Fruit fly (Drosophila melanogaster): ENCODE data around the gene ush.

Gene ush

DNA sequence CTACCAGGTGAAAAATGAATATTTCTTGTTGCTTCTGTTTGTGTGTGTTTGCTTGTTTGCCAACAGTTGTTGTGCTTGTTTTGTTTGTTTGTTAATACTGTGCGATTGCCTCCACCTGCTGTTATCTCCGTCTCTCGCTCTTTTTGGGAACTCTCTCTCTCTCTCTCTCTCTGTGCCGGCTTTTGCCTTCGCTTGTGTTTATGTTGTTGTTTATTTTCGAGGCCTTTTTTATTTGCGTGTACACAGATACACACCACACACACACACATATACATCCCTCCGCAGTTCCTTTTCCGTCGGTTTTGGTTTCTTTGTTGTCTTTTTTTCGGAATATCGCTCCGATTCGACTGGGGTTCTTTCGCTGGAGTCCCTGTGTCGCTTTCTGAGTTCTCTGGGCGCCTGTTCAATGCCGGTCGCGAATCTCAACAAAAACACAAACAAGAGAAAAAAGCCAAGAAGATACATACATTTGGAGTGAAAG lies 34.6 kb downstream of the ush start (continued):
- TF ChIP-seq CG7271 (tag; optimal IDR thresholded peaks at IDR 0.05) (peak; percentile 73), Chrac-16 (GFP tag; optimal IDR thresholded peaks at IDR 0.05) (peak; percentile 3), Max (GFP tag; optimal IDR thresholded peaks at IDR 0.05) (no peak), ttk (GFP tag; IDR thresholded peaks at IDR 0.05) (no peak), CG10565 (GFP tag; optimal IDR thresholded peaks at IDR 0.05) (no peak), CG9817 (tag; optimal IDR thresholded peaks at IDR 0.05) (peak; percentile 11), aop (GFP tag; IDR thresholded peaks at IDR 0.05) (0 out of 2 replicates have a peak, but pooled peaks have one; percentile 13), CG5245 (GFP tag; optimal IDR thresholded peaks at IDR 0.05) (peak; percentile 18), CG18011 (GFP tag; optimal IDR thresholded peaks at IDR 0.05) (peak; percentile 24), Lhr (GFP tag; optimal IDR thresholded peaks at IDR 0.05) (peak; percentile 76), CG7928 (GFP tag; optimal IDR thresholded peaks at IDR 0.05) (no peak), Tbp (GFP tag; optimal IDR thresholded peaks at IDR 0.05) (no peak), Hr78 (GFP tag; optimal IDR thresholded peaks at IDR 0.05) (no peak), pnt (GFP tag; optimal IDR thresholded peaks at IDR 0.05) (peak; percentile 53), CG33557 (GFP tag; optimal IDR thresholded peaks at IDR 0.05) (peak; percentile 89), repo (GFP tag; optimal IDR thresholded peaks at IDR 0.05) (peak; percentile 79), wor (GFP tag; IDR thresholded peaks at IDR 0.05) (no peak), CG11093 (GFP tag; IDR thresholded peaks at IDR 0.05) (no peak), slbo (GFP tag; IDR thresholded peaks at IDR 0.05) (no peak), Opbp (GFP tag; IDR thresholded peaks at IDR 0.05; ENCODE audit: partially characterized antibody) (no peak), mirr (GFP tag; optimal IDR thresholded peaks at IDR 0.05) (peak; percentile 37), pan (optimal IDR thresholded peaks at IDR 0.05) (no peak), pan (GFP tag; optimal IDR thresholded peaks at IDR 0.05 in 1 of 2, IDR thresholded peaks at IDR 0.05 in 1 of 2) (no peak), CG10209 (GFP tag; optimal IDR thresholded peaks at IDR 0.05) (peak; percentile 85), jigr1 (GFP tag; IDR thresholded peaks at IDR 0.05) (no peak), CG11456 (GFP tag; IDR thresholded peaks at IDR 0.05) (0 out of 3 replicates have a peak, but pooled peaks have one; percentile 60), gcm (GFP tag; optimal IDR thresholded peaks at IDR 0.05) (peak; percentile 80), CG10462 (GFP tag; optimal IDR thresholded peaks at IDR 0.05) (peak; percentile 29), scrt (GFP tag; optimal IDR thresholded peaks at IDR 0.05) (peak; percentile 76), Sin3A (optimal IDR thresholded peaks at IDR 0.05) (no peak), toy (GFP tag; IDR thresholded peaks at IDR 0.05) (no peak), dimm (GFP tag; IDR thresholded peaks at IDR 0.05) (no peak), dpn (GFP tag; optimal IDR thresholded peaks at IDR 0.05) (peak; percentile 14 to 66), Oli (tag; optimal IDR thresholded peaks at IDR 0.05) (peak; percentile 7), sqz (GFP tag; optimal IDR thresholded peaks at IDR 0.05) (peak; percentile 82), Deaf1 (tag; optimal IDR thresholded peaks at IDR 0.05) (peak; percentile 78), cato (GFP tag; optimal IDR thresholded peaks at IDR 0.05; ENCODE audit: borderline replicate concordance) (peak; percentile 54), CG9932 (GFP tag; IDR thresholded peaks at IDR 0.05) (no peak), dysf (GFP tag; IDR thresholded peaks at IDR 0.05) (no peak), slou (GFP tag; optimal IDR thresholded peaks at IDR 0.05) (peak; percentile 23), CG12236 (GFP tag; optimal IDR thresholded peaks at IDR 0.05) (peak; percentile 88), CG1832 (GFP tag; optimal IDR thresholded peaks at IDR 0.05) (peak; percentile 52), Lpt (GFP tag; optimal IDR thresholded peaks at IDR 0.05) (no peak), CG42726 (GFP tag; IDR thresholded peaks at IDR 0.05; ENCODE audit: partially characterized antibody) (no peak), BEAF-32 (GFP tag; optimal IDR thresholded peaks at IDR 0.05) (no peak), Side (GFP tag; optimal IDR thresholded peaks at IDR 0.05) (peak; percentile 64), Med (GFP tag) (peak; percentile 93), CG4360 (GFP tag; IDR thresholded peaks at IDR 0.05) (peak; percentile 90), Ssrp (tag; optimal IDR thresholded peaks at IDR 0.05) (no peak), CG8924 (tag; optimal IDR thresholded peaks at IDR 0.05) (peak; percentile 70), CG15269 (tag; optimal IDR thresholded peaks at IDR 0.05) (peak; percentile 26)

Measured in whole organism, embryonic.